Fruit fly (Drosophila melanogaster) whole organism, embryonic: ENCODE data around the gene CG18766.

ENCODE experiments used
- ATbp ChIP-seq: fragments of 200-800 bp; sonication (Bioruptor generic); optimal IDR thresholded peaks from 2 replicates; lab custom pipeline; 2017; ENCODE audit warnings: missing biosample characterization, mild to moderate bottlenecking, missing genetic modification characterization, missing genetic modification reagents
- Aef1 ChIP-seq: fragments of 200-800 bp; sonication (Bioruptor generic); IDR thresholded peaks from 3 replicates; pipeline ENCODE4 v1.3.6; 2022; ENCODE audit warnings: missing biosample characterization, missing genetic modification characterization
- CG10209 ChIP-seq: fragments of 200-800 bp; sonication (Bioruptor generic); optimal IDR thresholded peaks from 3 replicates; lab custom pipeline; 2017; ENCODE audit warnings: missing biosample characterization, mild to moderate bottlenecking, missing genetic modification characterization, missing genetic modification reagents
- CG10267 ChIP-seq: fragments of 200-800 bp; sonication (Bioruptor generic); optimal IDR thresholded peaks from 2 replicates; lab custom pipeline; 2018; ENCODE audit warnings: missing biosample characterization, mild to moderate bottlenecking, missing genetic modification characterization, moderate library complexity
- CG11093 ChIP-seq: fragments of 200-800 bp; sonication (Bioruptor generic); IDR thresholded peaks from 3 replicates; pipeline ENCODE4 v1.3.6; 2022; ENCODE audit warnings: missing biosample characterization, missing genetic modification characterization
- CG11456 ChIP-seq: fragments of 200-800 bp; sonication (Bioruptor generic); IDR thresholded peaks from 3 replicates; pipeline ENCODE4 v1.3.6; 2022; ENCODE audit warnings: missing biosample characterization, missing genetic modification characterization
- CG11560 ChIP-seq: fragments of 200-800 bp; sonication (Bioruptor generic); IDR thresholded peaks from 3 replicates; pipeline ENCODE4 v1.3.6; 2022; ENCODE audit warnings: missing biosample characterization, missing genetic modification characterization
- CG12299 ChIP-seq: fragments of 200-800 bp; sonication (Bioruptor generic); optimal IDR thresholded peaks from 2 replicates; lab custom pipeline; 2018; ENCODE audit warnings: missing biosample characterization, mild to moderate bottlenecking, missing genetic modification characterization
- CG13894 ChIP-seq: fragments of 200-800 bp; sonication (Bioruptor generic); optimal IDR thresholded peaks from 3 replicates; lab custom pipeline; 2018; ENCODE audit warnings: missing biosample characterization, mild to moderate bottlenecking, missing genetic modification characterization, moderate library complexity
- CG15514 ChIP-seq: fragments of 200-800 bp; sonication (Bioruptor generic); optimal IDR thresholded peaks from 3 replicates; lab custom pipeline; 2017; ENCODE audit warnings: missing biosample characterization, missing genetic modification characterization, mild to moderate bottlenecking, moderate library complexity, missing genetic modification reagents
- CG1792 ChIP-seq: fragments of 200-800 bp; sonication (Bioruptor generic); optimal IDR thresholded peaks from 2 replicates; lab custom pipeline; 2016; ENCODE audit warnings: missing biosample characterization, missing genetic modification characterization
- CG32772 ChIP-seq: fragments of 200-800 bp; sonication (Bioruptor generic); IDR thresholded peaks from 2 replicates; pipeline ENCODE4 v1.3.6; 2022; ENCODE audit warnings: missing biosample characterization, missing genetic modification characterization
- CG33213 ChIP-seq: fragments of 200-800 bp; sonication (Bioruptor generic); optimal IDR thresholded peaks from 3 replicates; lab custom pipeline; 2016; ENCODE audit warnings: missing biosample characterization, missing genetic modification characterization
- CG4328 ChIP-seq: fragments of 200-800 bp; sonication (Bioruptor generic); optimal IDR thresholded peaks from 3 replicates; lab custom pipeline; 2017; ENCODE audit warnings: missing biosample characterization, missing genetic modification reagents, missing genetic modification characterization
- CG43689 ChIP-seq: fragments of 200-800 bp; sonication (Bioruptor generic); IDR thresholded peaks from 2 replicates; pipeline ENCODE4 v1.3.6; 2022; ENCODE audit warnings: missing biosample characterization, missing genetic modification characterization
- CG4707 ChIP-seq: fragments of 200-800 bp; sonication (Bioruptor generic); optimal IDR thresholded peaks from 2 replicates; lab custom pipeline; 2018; ENCODE audit warnings: missing biosample characterization, mild to moderate bottlenecking, missing genetic modification characterization, moderate library complexity
- CG6765 ChIP-seq: fragments of 200-800 bp; sonication (Bioruptor generic); optimal IDR thresholded peaks from 3 replicates; lab custom pipeline; 2017; ENCODE audit warnings: missing biosample characterization, mild to moderate bottlenecking, missing genetic modification characterization
- CG7786 ChIP-seq: fragments of 200-800 bp; sonication (Bioruptor generic); optimal IDR thresholded peaks from 2 replicates; lab custom pipeline; 2016; ENCODE audit warnings: missing biosample characterization, missing genetic modification characterization
- CG8089 ChIP-seq: fragments of 200-800 bp; sonication (Bioruptor generic); optimal IDR thresholded peaks from 3 replicates; lab custom pipeline; 2016; ENCODE audit warnings: missing biosample characterization, missing genetic modification characterization
- D19B ChIP-seq: fragments of 200-800 bp; sonication (Bioruptor generic); optimal IDR thresholded peaks from 2 replicates; lab custom pipeline; 2017; ENCODE audit warnings: missing biosample characterization, mild to moderate bottlenecking, missing genetic modification characterization
- Deaf1 ChIP-seq: fragments of 200-800 bp; optimal IDR thresholded peaks from 3 replicates; lab custom pipeline; 2019; ENCODE audit warnings: missing biosample characterization, mild to moderate bottlenecking, missing genetic modification characterization, moderate library complexity
- Doc2 ChIP-seq: fragments of 200-800 bp; sonication (Bioruptor generic); IDR thresholded peaks from 2 replicates; pipeline ENCODE4 v1.3.6; 2022; ENCODE audit warnings: missing biosample characterization, missing genetic modification characterization
- E2f2 ChIP-seq: fragments of 200-800 bp; sonication (Bioruptor generic); IDR thresholded peaks from 2 replicates; pipeline ENCODE4 v1.3.6; 2022; ENCODE audit warnings: missing biosample characterization, missing genetic modification characterization
- Ets65A ChIP-seq: fragments of 200-800 bp; sonication (Bioruptor generic); peaks from one replicate; lab custom pipeline; 2016; ENCODE audit warnings: missing biosample characterization, missing genetic modification characterization
- Gug ChIP-seq: fragments of 200-800 bp; sonication (Bioruptor generic); IDR thresholded peaks from 4 replicates; pipeline ENCODE4 v1.3.6; 2022; ENCODE audit warnings: missing biosample characterization, missing genetic modification characterization
- HHEX ChIP-seq: fragments of 200-800 bp; sonication (Bioruptor generic); optimal IDR thresholded peaks from 3 replicates; lab custom pipeline; 2017; ENCODE audit warnings: missing biosample characterization, mild to moderate bottlenecking, missing genetic modification characterization, missing genetic modification reagents
- Hr39 ChIP-seq: fragments of >200 bp; optimal IDR thresholded peaks from 2 replicates; lab custom pipeline; 2017
- Hsf ChIP-seq: fragments of 200-800 bp; sonication (Bioruptor generic); optimal IDR thresholded peaks from 3 replicates; lab custom pipeline; 2016; ENCODE audit warnings: missing biosample characterization, missing genetic modification characterization
- Jarid2 ChIP-seq: fragments of 200-800 bp; sonication (Bioruptor generic); optimal IDR thresholded peaks from 3 replicates; lab custom pipeline; 2017; ENCODE audit warnings: mild to moderate bottlenecking, missing biosample characterization, missing genetic modification reagents, missing genetic modification characterization
- Med ChIP-seq: fragments of 200-800 bp; sonication (Bioruptor generic); peaks from one replicate; lab custom pipeline; 2016; ENCODE audit warnings: missing biosample characterization, missing genetic modification characterization, mild to moderate bottlenecking, inconsistent platforms, moderate library complexity
- Sin3A ChIP-seq: fragments of >200 bp; optimal IDR thresholded peaks from 2 replicates; lab custom pipeline; 2018
- Sox100B ChIP-seq: fragments of 200-800 bp; sonication (Bioruptor generic); optimal IDR thresholded peaks from 3 replicates; lab custom pipeline; 2018; ENCODE audit warnings: missing biosample characterization, mild to moderate bottlenecking, missing genetic modification characterization
- Sry-δ ChIP-seq: fragments of 200-800 bp; sonication (Bioruptor generic); optimal IDR thresholded peaks from 2 replicates; lab custom pipeline; 2016; ENCODE audit warnings: missing biosample characterization, missing genetic modification characterization
- bowl ChIP-seq: fragments of 200-800 bp; sonication (Bioruptor generic); IDR thresholded peaks from 2 replicates; pipeline ENCODE4 v1.3.6; 2022; ENCODE audit warnings: missing biosample characterization, missing genetic modification characterization
- chn ChIP-seq: fragments of 200-800 bp; sonication (Bioruptor generic); optimal IDR thresholded peaks from 2 replicates; lab custom pipeline; 2016; ENCODE audit warnings: missing biosample characterization, missing genetic modification characterization
- crp ChIP-seq, 2 experiments: fragments of 200-800 bp; sonication (Bioruptor generic); optimal IDR thresholded peaks; 2 replicates in 1 of 2; 3 replicates in 1 of 2; lab custom pipeline; 2017; ENCODE audit warnings: missing biosample characterization in 2 of 2, missing genetic modification characterization in 2 of 2, mild to moderate bottlenecking in 1 of 2, moderate library complexity in 1 of 2
- dpn ChIP-seq, 2 experiments: fragments of 200-800 bp; sonication (Bioruptor generic); optimal IDR thresholded peaks; 3 replicates each; lab custom pipeline; 2016; ENCODE audit warnings: missing biosample characterization in 2 of 2, missing genetic modification characterization in 2 of 2
- gcm ChIP-seq: fragments of 200-800 bp; sonication (Bioruptor generic); optimal IDR thresholded peaks from 2 replicates; lab custom pipeline; 2019; ENCODE audit warnings: missing biosample characterization, mild to moderate bottlenecking, missing genetic modification characterization, moderate library complexity
- hbn ChIP-seq: fragments of 200-800 bp; sonication (Bioruptor generic); IDR thresholded peaks from 2 replicates; pipeline ENCODE4 v1.3.6; 2022; ENCODE audit warnings: missing biosample characterization, missing genetic modification characterization; ENCODE audit not compliant: partially characterized antibody
- klu ChIP-seq: fragments of 200-800 bp; sonication (Bioruptor generic); IDR thresholded peaks from 2 replicates; pipeline ENCODE4 v1.3.6; 2022; ENCODE audit warnings: missing biosample characterization, missing genetic modification characterization
- lilli ChIP-seq: fragments of 200-800 bp; sonication (Bioruptor generic); optimal IDR thresholded peaks from 3 replicates; lab custom pipeline; 2016; ENCODE audit warnings: missing biosample characterization, missing genetic modification characterization
- mam ChIP-seq: fragments of 200-800 bp; sonication (Bioruptor generic); optimal IDR thresholded peaks from 3 replicates; lab custom pipeline; 2016; ENCODE audit warnings: missing biosample characterization, missing genetic modification characterization
- nmo ChIP-seq: fragments of 200-800 bp; sonication (Bioruptor generic); optimal IDR thresholded peaks from 2 replicates; lab custom pipeline; 2018; ENCODE audit warnings: missing biosample characterization, mild to moderate bottlenecking, missing genetic modification characterization, moderate library complexity
- pan ChIP-seq, 4 experiments: fragments of >200 bp in 3 of 4; fragments of 200-800 bp in 1 of 4; sonication (Bioruptor generic) in 1 of 4; optimal IDR thresholded peaks in 3 of 4; IDR thresholded peaks in 1 of 4; 2 replicates each; pipeline versions ENCODE4 v1.3.6 to Lab custom; 2017 to 2022; ENCODE audit warnings: missing biosample characterization in 2 of 4, missing genetic modification characterization in 2 of 4, mixed read lengths in 1 of 4
- sens ChIP-seq: fragments of 200-800 bp; sonication (Bioruptor generic); peaks from one replicate; lab custom pipeline; 2016; ENCODE audit warnings: missing biosample characterization, missing genetic modification characterization
- tgo ChIP-seq: fragments of 200-800 bp; sonication (Bioruptor generic); IDR thresholded peaks from 3 replicates; pipeline ENCODE4 v1.3.6; 2022; ENCODE audit warnings: missing biosample characterization, missing genetic modification characterization

Gene CG18766

dm6 chr3R:27292159-27292880 is 47.3 kb upstream of the CG18766 start, which contains the start of gene CG3348 (continued):
- TF ChIP-seq tgo (GFP tag; lab: Robert Waterston, UW) = peak; percentile 75
- peak; percentile 60 for TF ChIP-seq CG15514 (GFP tag; lab: Kevin White, UChicago)
- no peak for TF ChIP-seq CG4707 (GFP tag; lab: Kevin White, UChicago)
- peak; percentile 24; the same call in 1 of the 4 replicates for TF ChIP-seq Gug (GFP tag; lab: Robert Waterston, UW)
- peak; percentile 21 for TF ChIP-seq ATbp (GFP tag; lab: Kevin White, UChicago)
- peak; percentile 73 for TF ChIP-seq nmo
- no peak for TF ChIP-seq Sin3A
- peak; percentile 58 for TF ChIP-seq Deaf1 (tag; lab: Kevin White, UChicago)
- peak; percentile 83 for TF ChIP-seq D19B (GFP tag; lab: Kevin White, UChicago)
- TF ChIP-seq chn (GFP tag; lab: Kevin White, UChicago) = peak; percentile 4
- peak; percentile 84 for TF ChIP-seq CG13894 (tag; lab: Kevin White, UChicago)
- TF ChIP-seq Doc2 (GFP tag; lab: Robert Waterston, UW) = no peak
- peak; percentile 15 for TF ChIP-seq CG4328
- peak; percentile 63 for TF ChIP-seq Ets65A (GFP tag; lab: Kevin White, UChicago)
- TF ChIP-seq pan (optimal IDR thresholded peaks at IDR 0.05; lab: Kevin White, UChicago) = no peak
- TF ChIP-seq pan (GFP tag; optimal IDR thresholded peaks at IDR 0.05 in 1 of 2, IDR thresholded peaks at IDR 0.05 in 1 of 2) = peak in 1 of 2 experiments; percentile 74
- no peak for TF ChIP-seq CG32772
- no peak for TF ChIP-seq E2f2 (GFP tag; lab: Robert Waterston, UW)
- TF ChIP-seq Jarid2 (GFP tag; lab: Kevin White, UChicago) = no peak
- TF ChIP-seq bowl (GFP tag; lab: Robert Waterston, UW) = no peak
- no peak; the same call in 1 of the 2 replicates for TF ChIP-seq CG43689
- TF ChIP-seq crp (GFP tag; optimal IDR thresholded peaks at IDR 0.05; lab: Kevin White, UChicago) = no peak
- TF ChIP-seq CG11456 (GFP tag; lab: Robert Waterston, UW) = peak; percentile 85
- TF ChIP-seq Sry-δ = no peak
- TF ChIP-seq sens (GFP tag; lab: Kevin White, UChicago) = peak; percentile 87
- TF ChIP-seq CG10267 (tag; lab: Kevin White, UChicago) = peak; percentile 53
- TF ChIP-seq CG12299 = peak; percentile 30
- peak; percentile 75 for TF ChIP-seq Aef1 (GFP tag; lab: Robert Waterston, UW)
- peak; percentile 40 to 52 for TF ChIP-seq dpn (GFP tag; optimal IDR thresholded peaks at IDR 0.05; lab: Kevin White, UChicago)
- TF ChIP-seq Hr39 (lab: Kevin White, UChicago) = no peak
- TF ChIP-seq Hsf = peak; percentile 71
- peak; percentile 82 for TF ChIP-seq HHEX (GFP tag; lab: Kevin White, UChicago)
- peak; percentile 79 for TF ChIP-seq mam
- peak; percentile 48 for TF ChIP-seq gcm (GFP tag; lab: Kevin White, UChicago)
- peak; percentile 61 for TF ChIP-seq CG7786
- peak; percentile 56 for TF ChIP-seq CG33213 (GFP tag; lab: Kevin White, UChicago)
- TF ChIP-seq lilli (GFP tag; lab: Kevin White, UChicago) = peak; percentile 78
- peak; percentile 71 for TF ChIP-seq klu
- peak; percentile 53; the same call in 1 of the 3 replicates for TF ChIP-seq CG11560 (tag; lab: Robert Waterston, UW)
- peak; percentile 65 for TF ChIP-seq CG10209 (GFP tag; lab: Kevin White, UChicago)
- TF ChIP-seq CG8089 (GFP tag; lab: Kevin White, UChicago) = no peak
- TF ChIP-seq Sox100B (GFP tag; lab: Kevin White, UChicago) = no peak
- peak; percentile 95 for TF ChIP-seq Med (GFP tag; lab: Kevin White, UChicago)
- peak; percentile 42 for TF ChIP-seq CG6765 (GFP tag; lab: Kevin White, UChicago)
- TF ChIP-seq CG11093 (GFP tag; lab: Robert Waterston, UW) = no peak
- peak; percentile 67 for TF ChIP-seq CG1792 (GFP tag; lab: Kevin White, UChicago)
- no peak for TF ChIP-seq hbn (GFP tag; lab: Robert Waterston, UW)
